Fruit fly (Drosophila melanogaster): ENCODE results near the gene CG12253.

CG12253 gene

DNA sequence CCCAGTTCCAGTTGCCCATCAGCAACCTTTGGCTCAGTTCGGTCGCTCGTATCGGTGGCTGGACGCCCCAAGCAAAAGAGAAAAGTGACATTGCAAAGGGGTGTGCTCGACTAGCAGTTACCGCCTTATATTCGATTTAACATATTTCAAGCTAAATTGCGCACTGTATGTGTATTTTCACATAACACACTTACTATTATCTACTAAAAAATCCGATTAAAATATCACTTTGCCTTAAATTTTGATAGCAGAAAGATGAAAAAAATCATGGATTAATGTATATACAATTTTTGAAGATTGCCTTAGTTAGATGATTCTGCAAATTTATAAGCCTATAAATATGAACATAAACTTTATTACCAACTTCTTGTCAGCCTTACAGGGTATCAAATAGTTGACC is 34.0 kb downstream of the CG12253 start (continued):
- TF ChIP-seq foxo (GFP tag; optimal IDR thresholded peaks at IDR 0.05) (peak in 1 of 2 experiments; percentile 31), GATAd (GFP tag; optimal IDR thresholded peaks at IDR 0.05) (no peak), lola (GFP tag; optimal IDR thresholded peaks at IDR 0.05) (no peak), sv (GFP tag; optimal IDR thresholded peaks at IDR 0.05) (no peak), dmrt93B (GFP tag; optimal IDR thresholded peaks at IDR 0.05) (peak; percentile 16), Hr83 (GFP tag; optimal IDR thresholded peaks at IDR 0.05; ENCODE audit: poor library complexity, severe bottlenecking) (no peak), Myc (optimal IDR thresholded peaks at IDR 0.05) (no peak), Mio (GFP tag; optimal IDR thresholded peaks at IDR 0.05) (no peak)

DNA sequence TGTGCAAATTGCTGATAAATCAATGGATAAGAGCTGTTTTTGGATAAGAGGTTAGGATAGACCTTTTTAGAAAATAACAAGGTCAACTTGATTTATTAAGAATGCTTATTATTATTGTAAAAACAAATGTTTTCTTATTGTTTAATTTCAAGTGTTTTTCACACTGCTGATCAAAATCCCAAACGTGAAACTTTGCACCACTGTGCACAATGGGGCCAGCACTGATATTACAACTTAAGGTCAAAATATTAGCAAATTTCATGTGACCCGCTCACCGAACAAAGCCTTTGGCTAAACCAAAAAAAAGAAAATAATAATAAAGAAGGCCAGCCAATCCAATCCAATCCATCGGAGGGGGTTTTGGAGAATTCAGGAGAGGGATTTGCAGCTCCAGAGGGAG is 35.2 kb downstream of the CG12253 start:
- no peak for TF ChIP-seq tai (GFP tag; optimal IDR thresholded peaks at IDR 0.05)
- TF ChIP-seq GATAd (GFP tag; optimal IDR thresholded peaks at IDR 0.05): no peak
- TF ChIP-seq Rel (GFP tag; optimal IDR thresholded peaks at IDR 0.05): no peak
- no peak for TF ChIP-seq Rel (tag; optimal IDR thresholded peaks at IDR 0.05)
- TF ChIP-seq rgr (GFP tag; optimal IDR thresholded peaks at IDR 0.05): peak; percentile 22
- TF ChIP-seq fru (GFP tag; optimal IDR thresholded peaks at IDR 0.05): peak; percentile 19
- TF ChIP-seq Myc (optimal IDR thresholded peaks at IDR 0.05): no peak
- no peak for TF ChIP-seq brk (GFP tag; optimal IDR thresholded peaks at IDR 0.05)
- TF ChIP-seq foxo (GFP tag; optimal IDR thresholded peaks at IDR 0.05): peak in 1 of 2 experiments; percentile 23
- TF ChIP-seq h (GFP tag; optimal IDR thresholded peaks at IDR 0.05): peak; percentile 9
- no peak for TF ChIP-seq Dfd (GFP tag; optimal IDR thresholded peaks at IDR 0.05)
- TF ChIP-seq lola (GFP tag; optimal IDR thresholded peaks at IDR 0.05): no peak

DNA sequence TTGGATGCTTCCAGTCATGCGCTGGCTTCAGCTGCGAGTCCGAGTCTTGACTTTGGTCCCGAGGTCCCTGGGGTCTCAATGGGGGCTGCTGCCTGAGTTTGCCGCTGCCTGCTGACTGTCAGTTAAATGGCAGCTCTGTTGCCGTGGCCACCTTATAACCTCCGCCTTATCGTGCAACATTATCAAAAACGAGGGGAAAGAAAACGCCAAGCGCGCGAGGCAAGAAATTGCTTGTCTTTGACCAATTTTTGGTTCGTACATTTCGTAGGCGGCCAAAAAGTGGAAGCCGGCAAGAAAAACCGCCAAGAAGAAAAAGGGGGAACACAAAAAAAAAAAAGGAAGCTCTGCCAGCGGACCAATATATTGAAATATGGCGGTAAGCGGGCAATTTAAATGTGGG is 36.3 kb downstream of the CG12253 start:
- TF ChIP-seq brk (GFP tag; optimal IDR thresholded peaks at IDR 0.05): peak; percentile 1
- TF ChIP-seq rgr (GFP tag; optimal IDR thresholded peaks at IDR 0.05): no peak
- no peak for TF ChIP-seq CrebA (GFP tag; optimal IDR thresholded peaks at IDR 0.05; ENCODE audit: borderline replicate concordance)
- peak; percentile 15 for TF ChIP-seq fru (GFP tag; optimal IDR thresholded peaks at IDR 0.05)
- no peak for TF ChIP-seq Abd-B (GFP tag; optimal IDR thresholded peaks at IDR 0.05)

DNA sequence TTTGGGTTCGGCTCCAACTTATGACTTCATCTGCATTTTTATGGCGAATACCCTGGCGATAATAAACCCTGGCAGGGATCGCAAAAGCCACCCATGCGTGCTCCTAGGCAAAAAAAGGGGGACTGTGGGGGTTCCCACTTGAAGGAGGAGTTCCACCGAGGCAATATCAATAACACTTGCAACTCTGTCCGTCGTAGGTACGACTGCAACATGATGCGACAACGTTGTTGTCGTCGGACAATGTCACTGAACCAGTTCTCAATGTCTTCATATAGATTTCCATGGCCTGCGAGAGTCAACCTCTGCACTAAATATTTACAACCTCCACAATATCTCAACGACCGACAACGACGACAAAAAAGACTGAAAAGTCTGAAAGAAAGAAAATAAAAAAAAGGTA is 39.6 kb downstream of the CG12253 start:
- no peak for TF ChIP-seq foxo (GFP tag; optimal IDR thresholded peaks at IDR 0.05)
- no peak for TF ChIP-seq GATAd (GFP tag; optimal IDR thresholded peaks at IDR 0.05)
- TF ChIP-seq pan (optimal IDR thresholded peaks at IDR 0.05): no peak
- no peak for TF ChIP-seq CG32264 (GFP tag; optimal IDR thresholded peaks at IDR 0.05)
- no peak for TF ChIP-seq Dfd (GFP tag; optimal IDR thresholded peaks at IDR 0.05)
- no peak for TF ChIP-seq HLH106 (tag; optimal IDR thresholded peaks at IDR 0.05)
- TF ChIP-seq lola (GFP tag; optimal IDR thresholded peaks at IDR 0.05): no peak
- no peak for TF ChIP-seq Vsx2 (GFP tag; optimal IDR thresholded peaks at IDR 0.05; ENCODE audit: partially characterized antibody)

DNA sequence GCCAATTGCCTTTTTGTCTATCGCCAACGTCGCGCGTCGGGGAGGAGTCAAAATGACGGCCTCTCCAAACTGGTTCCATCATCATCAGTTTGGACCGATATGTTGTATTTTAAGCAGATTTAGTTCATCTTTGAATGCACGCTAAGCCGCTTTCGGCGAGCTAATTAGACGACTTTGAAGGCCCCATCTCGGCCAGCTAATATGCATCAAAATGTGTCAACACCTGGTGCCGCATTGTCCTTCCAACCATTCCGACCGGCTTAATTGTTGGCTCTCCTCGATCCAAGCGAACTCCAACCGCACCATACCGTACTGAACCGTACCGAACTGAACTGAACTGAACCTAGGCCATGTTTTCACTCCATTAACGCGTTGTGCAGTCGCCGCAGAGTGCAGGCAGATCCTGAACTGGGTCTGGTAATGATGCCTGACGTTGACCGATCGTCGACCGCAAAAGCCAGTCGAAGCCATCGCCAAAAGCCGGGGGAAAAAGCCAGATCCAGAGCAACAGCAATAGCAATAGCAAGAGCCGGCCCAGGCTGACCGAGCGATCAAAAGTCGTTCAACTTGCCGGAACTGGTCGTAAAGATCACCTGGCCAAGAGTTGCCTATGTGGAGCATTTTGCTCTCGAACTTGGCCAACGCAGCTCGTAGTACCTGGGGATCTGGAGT is 40.4 kb downstream of the CG12253 start:
- no peak for TF ChIP-seq h (GFP tag; optimal IDR thresholded peaks at IDR 0.05)
- no peak for TF ChIP-seq Vsx2 (GFP tag; optimal IDR thresholded peaks at IDR 0.05; ENCODE audit: partially characterized antibody)
- no peak for TF ChIP-seq OdsH (GFP tag; optimal IDR thresholded peaks at IDR 0.05)
- no peak for TF ChIP-seq dl (GFP tag; optimal IDR thresholded peaks at IDR 0.05; ENCODE audit: insufficient read depth in 1 of 2, partially characterized antibody in 2 of 2)
- TF ChIP-seq Hr83 (GFP tag; optimal IDR thresholded peaks at IDR 0.05; ENCODE audit: poor library complexity, severe bottlenecking): no peak
- no peak for TF ChIP-seq CrebA (GFP tag; optimal IDR thresholded peaks at IDR 0.05; ENCODE audit: borderline replicate concordance)
- no peak for TF ChIP-seq sage (GFP tag; optimal IDR thresholded peaks at IDR 0.05)
- TF ChIP-seq GATAd (GFP tag; optimal IDR thresholded peaks at IDR 0.05): no peak
- no peak for TF ChIP-seq fru (GFP tag; optimal IDR thresholded peaks at IDR 0.05)
- no peak for TF ChIP-seq pan (optimal IDR thresholded peaks at IDR 0.05)
- TF ChIP-seq psq (GFP tag; optimal IDR thresholded peaks at IDR 0.05): no peak
- TF ChIP-seq CG32264 (GFP tag; optimal IDR thresholded peaks at IDR 0.05): no peak

DNA sequence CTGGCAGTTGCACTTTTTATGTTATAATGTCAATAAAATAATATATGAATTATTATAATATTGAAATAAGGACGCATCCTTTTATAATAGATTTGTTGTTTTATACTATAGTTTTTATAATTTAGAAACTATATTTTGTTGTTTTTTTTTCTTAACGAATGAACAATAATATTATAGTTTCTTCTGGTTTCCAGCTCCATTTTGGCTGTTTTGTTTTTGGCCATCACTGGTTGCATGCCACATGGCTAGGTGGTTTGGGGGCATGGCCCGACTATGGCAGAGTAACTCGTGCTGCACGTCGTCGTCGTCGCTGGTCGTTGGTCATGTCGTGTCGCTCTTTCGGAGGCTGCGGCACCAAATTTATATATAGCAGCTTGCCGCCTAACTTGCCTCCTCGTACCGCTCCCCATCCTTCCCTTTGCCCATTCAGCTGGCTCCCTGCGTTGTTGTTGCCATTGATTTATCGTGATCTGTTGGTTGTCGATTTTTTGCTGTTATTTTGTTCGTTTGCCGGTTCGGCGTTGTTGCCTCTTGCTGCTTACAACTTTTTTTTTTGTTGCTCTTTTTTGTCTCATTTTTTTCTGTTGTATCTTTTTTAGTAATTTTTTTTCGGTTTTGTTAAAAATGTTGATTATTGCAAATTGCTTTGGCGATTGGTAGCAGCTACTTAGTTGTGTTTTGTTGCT is 44.8 kb downstream of the CG12253 start:
- TF ChIP-seq pan (optimal IDR thresholded peaks at IDR 0.05) (no peak), rgr (GFP tag; optimal IDR thresholded peaks at IDR 0.05) (no peak), Hr83 (GFP tag; optimal IDR thresholded peaks at IDR 0.05; ENCODE audit: poor library complexity, severe bottlenecking) (no peak), Hr78 (GFP tag; optimal IDR thresholded peaks at IDR 0.05) (no peak), brk (GFP tag; optimal IDR thresholded peaks at IDR 0.05) (no peak)
